Fruit fly (Drosophila melanogaster): ENCODE measurements around the gene CG15172.

DNA sequence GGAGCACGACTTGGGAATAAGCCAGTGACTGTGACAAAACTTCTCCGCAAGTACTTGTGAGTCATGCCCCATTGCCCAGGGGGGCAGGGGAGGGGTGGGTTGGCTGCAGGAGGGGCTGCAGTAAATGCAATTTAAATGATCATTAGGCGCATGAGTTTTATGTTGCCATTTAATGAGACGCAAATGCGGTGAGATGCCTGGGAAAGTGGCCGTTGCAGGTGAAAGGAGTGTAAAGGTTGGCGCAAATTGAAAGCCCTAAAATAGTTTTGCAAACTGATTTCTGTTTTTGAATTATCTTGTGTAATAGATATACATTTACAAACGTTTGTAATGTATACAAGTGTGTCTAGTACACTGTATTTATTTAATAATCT lies 36.1 kb upstream of the CG15172 start:
- TF ChIP-seq Dll (optimal IDR thresholded peaks at IDR 0.05) (no peak), CG8478 (optimal IDR thresholded peaks at IDR 0.05) (no peak)
